Worm (Caenorhabditis elegans) whole organism, mixed stage, embryonic: ENCODE data around the gene efhd-1.

ENCODE experiments used
- M03D4.4 ChIP-seq: sonication (generic microtip); optimal IDR thresholded peaks from 2 replicates; lab custom pipeline; 2017; ENCODE audit warnings: mild to moderate bottlenecking, missing genetic modification characterization, missing compliant biosample characterization
- bed-3 ChIP-seq: fragments of 200-800 bp; sonication (Bioruptor generic); optimal IDR thresholded peaks from 3 replicates; lab custom pipeline; 2018; ENCODE audit warnings: mild to moderate bottlenecking, missing genetic modification characterization, moderate library complexity, missing compliant biosample characterization
- ceh-39 ChIP-seq: fragments of 150-350 bp; optimal IDR thresholded peaks from 2 replicates; lab custom pipeline; 2014; ENCODE audit warnings: missing biosample characterization, missing genetic modification characterization
- ceh-43 ChIP-seq: fragments of 200-800 bp; sonication (Bioruptor generic); optimal IDR thresholded peaks from 2 replicates; lab custom pipeline; 2018; ENCODE audit warnings: mild to moderate bottlenecking, missing genetic modification characterization, moderate library complexity, missing compliant biosample characterization
- ceh-83 ChIP-seq: fragments of 200-800 bp; sonication (Bioruptor generic); optimal IDR thresholded peaks from 2 replicates; lab custom pipeline; 2018; ENCODE audit warnings: mild to moderate bottlenecking, missing genetic modification characterization, missing compliant biosample characterization
- ces-1 ChIP-seq: fragments of 150-350 bp; optimal IDR thresholded peaks from 2 replicates; lab custom pipeline; 2014; ENCODE audit warnings: missing biosample characterization, missing genetic modification reagents, missing genetic modification characterization
- cnd-1 ChIP-seq: fragments of 200-800 bp; sonication (Bioruptor generic); optimal IDR thresholded peaks from 2 replicates; lab custom pipeline; 2018; ENCODE audit warnings: mild to moderate bottlenecking, missing genetic modification characterization, missing compliant biosample characterization
- drap-1 ChIP-seq: fragments of 200-800 bp; sonication (Bioruptor generic); optimal IDR thresholded peaks from 3 replicates; lab custom pipeline; 2018; ENCODE audit warnings: mild to moderate bottlenecking, missing genetic modification characterization, missing compliant biosample characterization
- elt-1 ChIP-seq: sonication (generic microtip); optimal IDR thresholded peaks from 2 replicates; lab custom pipeline; 2017; ENCODE audit warnings: missing genetic modification characterization, mild to moderate bottlenecking, missing compliant biosample characterization, antibody characterized with exemption, moderate library complexity, borderline replicate concordance; ENCODE audit not compliant: insufficient read depth
- elt-3 ChIP-seq: fragments of 150-350 bp; optimal IDR thresholded peaks from 2 replicates; lab custom pipeline; 2014; ENCODE audit warnings: missing biosample characterization, missing genetic modification characterization
- flh-1 ChIP-seq: fragments of 200-800 bp; sonication (Bioruptor generic); optimal IDR thresholded peaks from 2 replicates; lab custom pipeline; 2018; ENCODE audit warnings: mild to moderate bottlenecking, missing genetic modification characterization, moderate library complexity, missing compliant biosample characterization
- ham-2 ChIP-seq: fragments of 200-800 bp; sonication (Bioruptor generic); optimal IDR thresholded peaks from 2 replicates; lab custom pipeline; 2018; ENCODE audit warnings: mild to moderate bottlenecking, missing genetic modification characterization, missing compliant biosample characterization
- hlh-1 ChIP-seq: fragments of 150-350 bp; optimal IDR thresholded peaks from 2 replicates; lab custom pipeline; 2014; ENCODE audit warnings: missing biosample characterization, missing genetic modification reagents, missing genetic modification characterization
- lin-13 ChIP-seq: fragments of 150-350 bp; optimal IDR thresholded peaks from 2 replicates; lab custom pipeline; 2014; ENCODE audit warnings: missing biosample characterization, missing genetic modification characterization
- lin-32 ChIP-seq: fragments of 200-800 bp; sonication (Bioruptor generic); optimal IDR thresholded peaks from 2 replicates; lab custom pipeline; 2018; ENCODE audit warnings: mild to moderate bottlenecking, missing genetic modification characterization, missing compliant biosample characterization
- lsy-2 ChIP-seq: fragments of 150-350 bp; optimal IDR thresholded peaks from 2 replicates; lab custom pipeline; 2014; ENCODE audit warnings: missing biosample characterization, missing genetic modification characterization
- mab-5 ChIP-seq: fragments of 150-350 bp; optimal IDR thresholded peaks from 2 replicates; lab custom pipeline; 2014; ENCODE audit warnings: missing biosample characterization, missing genetic modification characterization
- mep-1 ChIP-seq: fragments of 150-350 bp; optimal IDR thresholded peaks from 2 replicates; lab custom pipeline; 2017; ENCODE audit warnings: missing biosample characterization, missing genetic modification reagents, missing genetic modification characterization, inconsistent platforms
- mls-2 ChIP-seq: sonication (generic microtip); optimal IDR thresholded peaks from 2 replicates; lab custom pipeline; 2016; ENCODE audit warnings: mild to moderate bottlenecking, missing genetic modification characterization, moderate library complexity, missing compliant biosample characterization
- nhr-237 ChIP-seq: fragments of 150-350 bp; optimal IDR thresholded peaks from 2 replicates; lab custom pipeline; 2014; ENCODE audit warnings: missing biosample characterization, missing genetic modification characterization
- nhr-28 ChIP-seq: fragments of 150-350 bp; optimal IDR thresholded peaks from 2 replicates; lab custom pipeline; 2014; ENCODE audit warnings: missing biosample characterization, missing genetic modification characterization
- nhr-76 ChIP-seq: sonication (generic microtip); optimal IDR thresholded peaks from 2 replicates; lab custom pipeline; 2017; ENCODE audit warnings: missing biosample characterization, missing genetic modification characterization
- pha-4 ChIP-seq: fragments of 150-350 bp; optimal IDR thresholded peaks from 2 replicates; lab custom pipeline; 2018; ENCODE audit warnings: missing biosample characterization, missing genetic modification reagents, missing genetic modification characterization
- snpc-4 ChIP-seq: fragments of 150-350 bp; optimal IDR thresholded peaks from 2 replicates; lab custom pipeline; 2014; ENCODE audit warnings: missing biosample characterization, missing genetic modification characterization
- sptf-1 ChIP-seq: sonication (generic microtip); optimal IDR thresholded peaks from 2 replicates; lab custom pipeline; 2017; ENCODE audit warnings: mild to moderate bottlenecking, missing genetic modification characterization, moderate library complexity, missing compliant biosample characterization
- tbx-8 ChIP-seq: fragments of 200-800 bp; sonication (Bioruptor generic); optimal IDR thresholded peaks from 2 replicates; lab custom pipeline; 2018; ENCODE audit warnings: mild to moderate bottlenecking, missing genetic modification characterization, moderate library complexity, missing compliant biosample characterization
- unc-120 ChIP-seq: sonication (generic microtip); optimal IDR thresholded peaks from 2 replicates; lab custom pipeline; 2017; ENCODE audit warnings: missing genetic modification characterization, missing compliant biosample characterization; ENCODE audit not compliant: poor library complexity, severe bottlenecking
- unc-62 ChIP-seq: fragments of 150-350 bp; optimal IDR thresholded peaks from 2 replicates; lab custom pipeline; 2014; ENCODE audit warnings: missing biosample characterization, missing genetic modification reagents, missing genetic modification characterization
- zip-8 ChIP-seq: fragments of 150-350 bp; optimal IDR thresholded peaks from 2 replicates; lab custom pipeline; 2014; ENCODE audit warnings: missing biosample characterization, missing genetic modification characterization
- ztf-11 ChIP-seq: fragments of 150-350 bp; optimal IDR thresholded peaks from 2 replicates; lab custom pipeline; 2014; ENCODE audit warnings: missing biosample characterization, missing genetic modification characterization

efhd-1 gene

ce11 chrII:14137538-14137937 lies 41.1 kb upstream of the efhd-1 start, which contains the start of gene K09E4.1:
Gene K09E4.1, plus strand, starts transcription at chrII:14137838.
- TF ChIP-seq flh-1 (GFP tag; lab: Kevin White, UChicago), result no peak
- TF ChIP-seq bed-3 (GFP tag; lab: Kevin White, UChicago), result no peak
- no peak for TF ChIP-seq lin-13 (tag; lab: Kevin White, UChicago)
- TF ChIP-seq unc-62 (GFP tag; lab: Kevin White, UChicago), result no peak
- no peak for TF ChIP-seq snpc-4 (tag; lab: Kevin White, UChicago)
- no peak for TF ChIP-seq nhr-28 (tag; lab: Kevin White, UChicago)
- no peak for TF ChIP-seq ces-1 (GFP tag; lab: Kevin White, UChicago)
- no peak for TF ChIP-seq ceh-43 (GFP tag; lab: Kevin White, UChicago)
- no peak for TF ChIP-seq ztf-11
- TF ChIP-seq elt-1 (tag; lab: Kevin White, UChicago), result no peak
- TF ChIP-seq, all 35 proteins: peak for 0

- TF ChIP-seq lsy-2 (tag; lab: Kevin White, UChicago) (no peak), ceh-39 (tag; lab: Kevin White, UChicago) (no peak), cnd-1 (no peak), ceh-43 (GFP tag; lab: Kevin White, UChicago) (no peak), bed-3 (GFP tag; lab: Kevin White, UChicago) (no peak), elt-1 (tag; lab: Kevin White, UChicago) (no peak), lin-13 (tag; lab: Kevin White, UChicago) (no peak), tbx-8 (GFP tag; lab: Kevin White, UChicago) (no peak), hlh-1 (tag; lab: Kevin White, UChicago) (no peak), snpc-4 (tag; lab: Kevin White, UChicago) (no peak), mls-2 (tag; lab: Kevin White, UChicago) (no peak), nhr-28 (tag; lab: Kevin White, UChicago) (no peak), elt-3 (no peak), nhr-237 (tag; lab: Kevin White, UChicago) (no peak), drap-1 (GFP tag; lab: Kevin White, UChicago) (no peak), ham-2 (no peak), unc-120 (tag; lab: Kevin White, UChicago) (no peak)
Measured at ce11 chrII:14138849-14139419, 39.7 kb upstream of the efhd-1 start.

- peak; percentile 8 for TF ChIP-seq lsy-2 (tag; lab: Kevin White, UChicago)
- peak; percentile 7 for TF ChIP-seq sptf-1
- peak; percentile 30 for TF ChIP-seq ces-1 (GFP tag; lab: Kevin White, UChicago)
- TF ChIP-seq, all 35 proteins: peak for 3; not testable (repeated sequence) for 32
Measured at ce11 chrII:14142098-14142554, 36.5 kb upstream of the efhd-1 start, which contains the start of gene cacn-1. Gene cacn-1, minus strand, starts transcription at chrII:14142148.

- TF ChIP-seq sptf-1 (peak; percentile 81), nhr-76 (tag; lab: Kevin White, UChicago) (no peak), unc-120 (tag; lab: Kevin White, UChicago) (peak; percentile 75), mab-5 (tag; lab: Kevin White, UChicago) (no peak), nhr-237 (tag; lab: Kevin White, UChicago) (peak; percentile 43), ceh-39 (tag; lab: Kevin White, UChicago) (no peak), bed-3 (GFP tag; lab: Kevin White, UChicago) (peak; percentile 70), ces-1 (GFP tag; lab: Kevin White, UChicago) (peak; percentile 69), lsy-2 (tag; lab: Kevin White, UChicago) (peak; percentile 48), lin-32 (GFP tag; lab: Kevin White, UChicago) (peak; percentile 9), lin-13 (tag; lab: Kevin White, UChicago) (peak; percentile 6), ham-2 (peak; percentile 8), nhr-28 (tag; lab: Kevin White, UChicago) (no peak), ceh-83 (GFP tag; lab: Kevin White, UChicago) (peak; percentile 78), cnd-1 (peak; percentile 62), elt-3 (no peak), drap-1 (GFP tag; lab: Kevin White, UChicago) (peak; percentile 70), mls-2 (tag; lab: Kevin White, UChicago) (peak; percentile 54), M03D4.4 (tag; lab: Kevin White, UChicago) (peak; percentile 74)
Measured at ce11 chrII:14143838-14144268, 34.8 kb upstream of the efhd-1 start, which contains the start of gene W03H9.2. Gene W03H9.2, minus strand, starts transcription at chrII:14143869.

- TF ChIP-seq mep-1 (tag; lab: Kevin White, UChicago), result no peak
- TF ChIP-seq ces-1 (GFP tag; lab: Kevin White, UChicago), result no peak
- no peak for TF ChIP-seq pha-4
- no peak for TF ChIP-seq nhr-76 (tag; lab: Kevin White, UChicago)
- TF ChIP-seq tbx-8 (GFP tag; lab: Kevin White, UChicago), result no peak
- TF ChIP-seq lsy-2 (tag; lab: Kevin White, UChicago), result no peak
- TF ChIP-seq mab-5 (tag; lab: Kevin White, UChicago), result no peak
- no peak for TF ChIP-seq cnd-1
- TF ChIP-seq ham-2, result no peak
- TF ChIP-seq unc-120 (tag; lab: Kevin White, UChicago), result no peak
- no peak for TF ChIP-seq ceh-39 (tag; lab: Kevin White, UChicago)
- no peak for TF ChIP-seq zip-8 (tag; lab: Kevin White, UChicago)
- TF ChIP-seq hlh-1 (tag; lab: Kevin White, UChicago), result no peak
Measured at ce11 chrII:14150031-14150430, 28.6 kb upstream of the efhd-1 start, which contains the start of gene W03H9.1. Gene W03H9.1, minus strand, starts transcription at chrII:14150131.
